Worm (Caenorhabditis elegans): ENCODE results near the gene ceh-24.

- no peak for TF ChIP-seq him-1 (tag; optimal IDR thresholded peaks at IDR 0.05)
- TF ChIP-seq dao-5 (tag; optimal IDR thresholded peaks at IDR 0.05): no peak
Measured at ce11 chrV:13862505-13862904, 49.5 kb downstream of the ceh-24 start, which contains the start of gene srx-137.
